Fruit fly (Drosophila melanogaster) whole organism, wandering third instar larva: Measurements from ENCODE around the gene CG3734.

Source experiments
- Hr78 ChIP-seq: fragments of >200 bp; optimal IDR thresholded peaks from 2 replicates; lab custom pipeline; 2017; ENCODE audit warnings: missing biosample characterization, missing genetic modification characterization
- Myc ChIP-seq: fragments of >200 bp; optimal IDR thresholded peaks from 2 replicates; lab custom pipeline; 2017
- br ChIP-seq: fragments of 200-800 bp; sonication (Bioruptor generic); optimal IDR thresholded peaks from 2 replicates; lab custom pipeline; 2016; ENCODE audit warnings: missing biosample characterization, missing genetic modification characterization
- dsf ChIP-seq: sonication (Bioruptor generic); optimal IDR thresholded peaks from 2 replicates; lab custom pipeline; 2016; ENCODE audit warnings: missing biosample characterization, missing genetic modification characterization, borderline replicate concordance
- h ChIP-seq: fragments of 200-800 bp; sonication (Bioruptor generic); optimal IDR thresholded peaks from 3 replicates; lab custom pipeline; 2016; ENCODE audit warnings: missing biosample characterization, mild to moderate bottlenecking, missing genetic modification characterization
- pan ChIP-seq: fragments of >200 bp; optimal IDR thresholded peaks from 2 replicates; lab custom pipeline; 2017

DNA sequence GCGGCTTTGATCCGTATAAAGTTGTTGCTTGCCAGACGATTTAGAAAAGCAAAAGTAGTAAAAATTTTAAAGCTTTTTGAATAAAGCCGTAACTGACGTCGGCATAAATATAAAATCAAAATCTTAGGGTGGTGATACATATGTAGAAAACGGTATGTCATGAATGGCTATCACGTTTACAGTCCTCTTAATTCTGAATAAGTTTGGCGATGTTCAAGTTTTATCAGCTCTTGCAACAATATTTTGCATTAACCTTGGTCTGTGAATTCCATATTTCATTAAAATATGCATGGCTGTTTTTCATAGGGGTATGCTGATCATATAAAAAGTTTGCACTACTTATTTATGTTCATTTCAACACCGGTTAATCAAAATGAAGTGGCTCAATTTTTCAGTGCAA lies 20.9 kb downstream of the CG3734 start, which contains the start of gene CG11626:
- no peak for TF ChIP-seq h (GFP tag; lab: Kevin White, UChicago)
- TF ChIP-seq Myc: no peak
- TF ChIP-seq br (GFP tag; lab: Kevin White, UChicago): no peak
- TF ChIP-seq pan (lab: Kevin White, UChicago): no peak
- TF ChIP-seq dsf (GFP tag; lab: Kevin White, UChicago): no peak
- no peak for TF ChIP-seq Hr78 (GFP tag; lab: Kevin White, UChicago)
